Fruit fly (Drosophila melanogaster): Measurements from ENCODE around the gene CG10428.

CG10428 gene

dm6 chr2L:18951674-18952073, 3.0 kb downstream of the CG10428 start, which contains the start of gene Nedd8 (continued):
- TF ChIP-seq CG12104 (GFP tag; optimal IDR thresholded peaks at IDR 0.05) (no peak), NfI (GFP tag; optimal IDR thresholded peaks at IDR 0.05) (no peak), CG6813 (GFP tag; optimal IDR thresholded peaks at IDR 0.05) (no peak), Mrtf (GFP tag; IDR thresholded peaks at IDR 0.05) (no peak), CG18599 (GFP tag; optimal IDR thresholded peaks at IDR 0.05) (no peak), lbe (GFP tag; optimal IDR thresholded peaks at IDR 0.05) (no peak), Elba2 (GFP tag; optimal IDR thresholded peaks at IDR 0.05) (no peak), dan (GFP tag; IDR thresholded peaks at IDR 0.05) (no peak), ERR (GFP tag; optimal IDR thresholded peaks at IDR 0.05) (no peak), lab (GFP tag; optimal IDR thresholded peaks at IDR 0.05) (no peak), zen (tag; optimal IDR thresholded peaks at IDR 0.05) (no peak), aop (GFP tag; IDR thresholded peaks at IDR 0.05) (no peak), MESR4 (GFP tag; optimal IDR thresholded peaks at IDR 0.05) (peak; percentile 63), CkIIα-i1 (GFP tag; IDR thresholded peaks at IDR 0.05) (no peak), ap (GFP tag; IDR thresholded peaks at IDR 0.05) (no peak), pros (GFP tag; optimal IDR thresholded peaks at IDR 0.05) (no peak), bigmax (GFP tag; optimal IDR thresholded peaks at IDR 0.05) (no peak), onecut (GFP tag; IDR thresholded peaks at IDR 0.05) (no peak), bbx (GFP tag; IDR thresholded peaks at IDR 0.05; ENCODE audit: partially characterized antibody) (peak; percentile 91), Hey (tag; optimal IDR thresholded peaks at IDR 0.05) (no peak), CG3995 (GFP tag; optimal IDR thresholded peaks at IDR 0.05) (peak; percentile 65), Doc2 (GFP tag; IDR thresholded peaks at IDR 0.05) (no peak), btn (GFP tag; optimal IDR thresholded peaks at IDR 0.05) (no peak), Scr (GFP tag; IDR thresholded peaks at IDR 0.05; ENCODE audit: partially characterized antibody) (peak; percentile 86), CG7786 (GFP tag; optimal IDR thresholded peaks at IDR 0.05) (no peak), CG34224 (GFP tag; IDR thresholded peaks at IDR 0.05; ENCODE audit: partially characterized antibody) (peak; percentile 84), ATbp (GFP tag; optimal IDR thresholded peaks at IDR 0.05) (no peak), CG17829 (tag; optimal IDR thresholded peaks at IDR 0.05) (peak; percentile 39), kay (GFP tag; optimal IDR thresholded peaks at IDR 0.05) (no peak), zfh1 (GFP tag; IDR thresholded peaks at IDR 0.05) (no peak), crc (GFP tag; optimal IDR thresholded peaks at IDR 0.05) (no peak), schlank (tag; optimal IDR thresholded peaks at IDR 0.05) (no peak), sqz (GFP tag; optimal IDR thresholded peaks at IDR 0.05) (no peak), Taf1 (GFP tag; IDR thresholded peaks at IDR 0.05) (no peak), HLH3B (GFP tag; IDR thresholded peaks at IDR 0.05) (no peak), CG15011 (GFP tag; optimal IDR thresholded peaks at IDR 0.05) (no peak), Aef1 (GFP tag; IDR thresholded peaks at IDR 0.05) (no peak), Rx (GFP tag; IDR thresholded peaks at IDR 0.05) (no peak), CG8089 (GFP tag; optimal IDR thresholded peaks at IDR 0.05) (no peak), Sin3A (optimal IDR thresholded peaks at IDR 0.05) (peak; percentile 11), CG4360 (GFP tag; IDR thresholded peaks at IDR 0.05) (no peak), exex (tag; optimal IDR thresholded peaks at IDR 0.05) (no peak), az2 (GFP tag; optimal IDR thresholded peaks at IDR 0.05) (no peak), Ets97D (GFP tag; optimal IDR thresholded peaks at IDR 0.05) (peak; percentile 83), Poxn (GFP tag; IDR thresholded peaks at IDR 0.05) (no peak), CG14441 (GFP tag; IDR thresholded peaks at IDR 0.05) (no peak), tin (GFP tag; optimal IDR thresholded peaks at IDR 0.05) (no peak), CG11695 (GFP tag; IDR thresholded peaks at IDR 0.05) (no peak), CG13624 (GFP tag; optimal IDR thresholded peaks at IDR 0.05) (peak; percentile 11), mld (GFP tag; IDR thresholded peaks at IDR 0.05; ENCODE audit: partially characterized antibody) (peak; percentile 65; the same call in 2 of the 3 replicates), HLH4C (GFP tag; IDR thresholded peaks at IDR 0.05; ENCODE audit: partially characterized antibody) (peak; percentile 78), Gsc (GFP tag; IDR thresholded peaks at IDR 0.05) (no peak), gro (GFP tag; optimal IDR thresholded peaks at IDR 0.05) (peak; percentile 20)
